Worm (Caenorhabditis elegans): ENCODE measurements around the gene flp-14.

ce11 chrIII:12960705-12961104 lies 50.4 kb downstream of the flp-14 start:
- no peak for TF ChIP-seq mep-1 (tag; optimal IDR thresholded peaks at IDR 0.05)
- TF ChIP-seq elt-1 (tag; optimal IDR thresholded peaks at IDR 0.05; ENCODE audit: borderline replicate concordance, insufficient read depth): no peak
- no peak for TF ChIP-seq mab-5 (tag; optimal IDR thresholded peaks at IDR 0.05)
